Worm (Caenorhabditis elegans): Measurements from ENCODE around the gene hda-10.

The hda-10 gene

DNA sequence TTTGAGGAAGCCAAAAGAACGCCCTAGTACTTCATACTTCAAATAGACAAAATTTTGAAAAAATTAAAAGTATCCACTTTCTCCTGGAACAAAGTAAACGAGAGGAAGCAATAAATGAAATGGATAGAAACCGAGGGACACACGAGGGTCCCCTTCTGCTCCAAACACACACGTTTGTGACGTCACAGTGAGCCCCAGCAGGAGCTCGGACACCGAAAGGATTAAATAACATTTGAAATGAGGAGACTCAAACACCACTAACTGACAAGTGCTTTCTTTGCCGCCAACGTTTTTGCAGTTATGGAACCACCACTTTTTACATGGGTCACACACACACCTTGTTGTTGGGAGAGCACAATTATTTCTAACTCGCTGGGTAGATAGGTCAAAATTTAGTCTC is 21.0 kb downstream of the hda-10 start:
- TF ChIP-seq ceh-82 (tag; optimal IDR thresholded peaks at IDR 0.05) (no peak), mdl-1 (tag; optimal IDR thresholded peaks at IDR 0.05) (peak in 1 of 2 experiments; percentile 47), C34F6.9 (tag; optimal IDR thresholded peaks at IDR 0.05) (peak; percentile 19), F13H6.1 (tag; optimal IDR thresholded peaks at IDR 0.05) (peak; percentile 36), Y55F3AM.14 (GFP tag; optimal IDR thresholded peaks at IDR 0.05) (peak; percentile 29), nhr-11 (tag; optimal IDR thresholded peaks at IDR 0.05) (no peak), sma-9 (GFP tag; optimal IDR thresholded peaks at IDR 0.05) (peak; percentile 38), sma-9 (tag; optimal IDR thresholded peaks at IDR 0.05) (no peak), nhr-6 (tag; optimal IDR thresholded peaks at IDR 0.05) (no peak), lsy-2 (tag; optimal IDR thresholded peaks at IDR 0.05) (peak in 1 of 2 experiments; percentile 49), nhr-129 (tag; optimal IDR thresholded peaks at IDR 0.05) (peak; percentile 23), ztf-1 (GFP tag; conservative IDR thresholded peaks at IDR 0.05) (no peak), ztf-11 (tag; optimal IDR thresholded peaks at IDR 0.05) (no peak)

DNA sequence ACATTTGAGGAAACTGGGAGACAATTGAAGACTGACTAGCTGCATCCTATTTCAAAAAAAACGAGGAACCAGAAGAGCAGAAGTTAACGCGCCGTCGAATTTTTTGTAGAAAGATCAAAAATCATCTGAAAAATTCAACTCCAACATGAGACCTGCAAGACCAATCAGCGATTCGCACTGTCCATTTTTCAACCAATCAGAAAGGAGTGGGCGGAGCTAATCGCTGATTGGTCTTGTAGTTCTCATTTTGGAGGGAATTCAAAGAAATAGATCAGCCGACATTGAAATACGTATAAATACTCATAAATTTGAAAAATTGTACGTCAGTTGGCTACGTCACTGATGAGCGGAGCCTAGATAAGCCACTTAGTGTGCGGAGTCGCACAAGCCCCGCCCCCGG is 25.1 kb downstream of the hda-10 start:
- TF ChIP-seq mbf-1 (tag; optimal IDR thresholded peaks at IDR 0.05), result no peak
- no peak for TF ChIP-seq lin-11 (tag; optimal IDR thresholded peaks at IDR 0.05)
- TF ChIP-seq gmeb-1 (tag; optimal IDR thresholded peaks at IDR 0.05), result no peak
- no peak for TF ChIP-seq lin-39 (tag; optimal IDR thresholded peaks at IDR 0.05)
- TF ChIP-seq nhr-10 (tag; optimal IDR thresholded peaks at IDR 0.05), result no peak
- no peak for TF ChIP-seq dmd-4 (tag; optimal IDR thresholded peaks at IDR 0.05)
- no peak for TF ChIP-seq nhr-12 (tag; optimal IDR thresholded peaks at IDR 0.05)
- no peak for TF ChIP-seq nhr-129 (tag; optimal IDR thresholded peaks at IDR 0.05)
- TF ChIP-seq egl-27 (tag; optimal IDR thresholded peaks at IDR 0.05), result no peak

DNA sequence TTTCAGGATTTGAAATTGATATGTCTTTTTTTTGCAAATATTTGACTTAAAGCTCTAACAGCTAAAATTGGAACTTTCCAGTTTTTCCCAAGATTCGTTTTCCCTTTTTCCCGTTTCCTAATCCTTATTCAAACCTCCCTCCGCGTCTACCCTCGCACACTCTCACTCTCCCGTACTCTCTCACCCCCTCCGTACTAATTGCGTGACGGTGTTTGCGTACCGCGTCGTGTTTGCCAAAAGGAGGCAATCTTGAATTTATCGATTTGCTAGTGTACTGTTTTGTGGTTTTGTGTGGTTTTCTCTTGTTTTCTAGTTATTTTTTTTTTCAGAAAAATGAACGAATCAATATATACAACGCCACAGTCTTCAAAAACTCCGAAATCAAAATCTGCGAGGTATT is 26.1 kb downstream of the hda-10 start, which contains the start of gene citk-1:
Gene citk-1 (plus strand): TSS at position 323 of the 400 bp plus-strand sequence.
- TF ChIP-seq nhr-10 (tag; optimal IDR thresholded peaks at IDR 0.05) (no peak), nhr-21 (tag; optimal IDR thresholded peaks at IDR 0.05) (no peak), snpc-4 (tag; optimal IDR thresholded peaks at IDR 0.05) (peak; percentile 68), fos-1 (tag; optimal IDR thresholded peaks at IDR 0.05) (no peak), alr-1 (tag; optimal IDR thresholded peaks at IDR 0.05) (no peak), unc-39 (tag; optimal IDR thresholded peaks at IDR 0.05) (no peak), nhr-11 (tag; optimal IDR thresholded peaks at IDR 0.05) (no peak), egl-27 (tag; optimal IDR thresholded peaks at IDR 0.05) (peak; percentile 36), elt-3 (tag; optimal IDR thresholded peaks at IDR 0.05) (no peak), lin-11 (tag; optimal IDR thresholded peaks at IDR 0.05) (peak; percentile 71), sma-3 (GFP tag; optimal IDR thresholded peaks at IDR 0.05) (peak; percentile 50), C34F6.9 (tag; optimal IDR thresholded peaks at IDR 0.05) (peak; percentile 84), F13H6.1 (tag; optimal IDR thresholded peaks at IDR 0.05) (peak; percentile 63), Y55F3AM.14 (GFP tag; optimal IDR thresholded peaks at IDR 0.05) (no peak), ztf-1 (GFP tag; conservative IDR thresholded peaks at IDR 0.05) (no peak), nhr-129 (tag; optimal IDR thresholded peaks at IDR 0.05) (peak; percentile 87), lsy-2 (tag; optimal IDR thresholded peaks at IDR 0.05) (peak in 1 of 2 experiments; percentile 52), unc-55 (GFP tag; optimal IDR thresholded peaks at IDR 0.05) (peak; percentile 92), aly-2 (tag; optimal IDR thresholded peaks at IDR 0.05) (no peak), mab-5 (tag; optimal IDR thresholded peaks at IDR 0.05) (peak; percentile 46), blmp-1 (tag; optimal IDR thresholded peaks at IDR 0.05; ENCODE audit: insufficient read depth) (peak; percentile 37), sma-9 (GFP tag; optimal IDR thresholded peaks at IDR 0.05) (peak; percentile 56), sma-9 (tag; optimal IDR thresholded peaks at IDR 0.05) (no peak), gmeb-1 (tag; optimal IDR thresholded peaks at IDR 0.05) (peak; percentile 97)

DNA sequence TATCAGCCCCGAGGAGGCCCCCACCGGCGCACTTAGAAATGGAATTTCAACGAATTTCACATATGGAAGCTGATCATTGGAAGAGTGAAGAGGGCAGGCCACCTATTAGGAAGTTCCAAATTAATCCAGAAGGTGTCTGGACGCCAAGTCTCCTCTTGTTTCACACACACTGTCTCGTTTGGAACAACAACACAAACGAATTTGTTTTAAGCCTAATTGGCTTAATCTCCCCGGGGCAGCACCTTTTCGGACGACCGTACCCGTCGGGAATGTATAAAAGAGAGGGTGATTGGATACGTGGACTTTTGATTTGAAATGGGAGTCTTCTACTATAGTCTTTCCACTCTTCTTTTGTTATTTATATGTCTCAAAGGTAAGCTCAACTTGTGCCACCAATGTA is 33.5 kb downstream of the hda-10 start, which contains the start of gene mltn-3:
Gene mltn-3 (plus strand): TSS at position 301 of the 400 bp plus-strand sequence.
- TF ChIP-seq skn-1 (tag; optimal IDR thresholded peaks at IDR 0.05) (no peak), Y55F3AM.14 (GFP tag; optimal IDR thresholded peaks at IDR 0.05) (no peak), sem-4 (tag; optimal IDR thresholded peaks at IDR 0.05) (no peak), lin-11 (tag; optimal IDR thresholded peaks at IDR 0.05) (no peak), elt-1 (tag; optimal IDR thresholded peaks at IDR 0.05) (no peak)

DNA sequence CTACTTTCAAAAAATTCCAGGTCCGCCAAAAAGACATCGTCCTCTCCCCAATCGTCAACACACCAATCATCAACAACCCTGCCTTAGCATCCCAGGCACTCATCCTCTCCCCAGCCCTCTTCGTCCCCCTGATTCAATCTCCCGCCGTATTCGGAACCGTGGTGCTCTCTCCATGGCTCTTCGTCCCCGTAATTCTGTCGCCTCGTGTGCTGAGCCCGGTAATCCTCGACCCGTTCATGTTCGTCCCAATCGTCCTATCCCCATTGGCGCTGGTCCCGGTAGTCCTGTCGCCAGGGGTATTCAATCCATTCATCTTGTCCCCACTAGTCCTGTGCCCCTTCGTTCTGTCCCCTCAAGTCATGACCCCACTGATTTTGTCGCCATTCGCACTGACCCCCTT is 36.6 kb downstream of the hda-10 start:
- TF ChIP-seq blmp-1 (tag; optimal IDR thresholded peaks at IDR 0.05; ENCODE audit: insufficient read depth) (no peak), nhr-11 (tag; optimal IDR thresholded peaks at IDR 0.05) (no peak), Y55F3AM.14 (GFP tag; optimal IDR thresholded peaks at IDR 0.05) (no peak), aly-2 (tag; optimal IDR thresholded peaks at IDR 0.05) (no peak), C34F6.9 (tag; optimal IDR thresholded peaks at IDR 0.05) (no peak), nhr-10 (tag; optimal IDR thresholded peaks at IDR 0.05) (no peak), mbf-1 (tag; optimal IDR thresholded peaks at IDR 0.05) (no peak), lsy-2 (tag; optimal IDR thresholded peaks at IDR 0.05) (no peak), lin-11 (tag; optimal IDR thresholded peaks at IDR 0.05) (no peak), alr-1 (tag; optimal IDR thresholded peaks at IDR 0.05) (no peak), nhr-21 (tag; optimal IDR thresholded peaks at IDR 0.05) (no peak), ama-1 (optimal IDR thresholded peaks at IDR 0.05) (no peak), elt-3 (tag; optimal IDR thresholded peaks at IDR 0.05) (no peak), gmeb-1 (tag; optimal IDR thresholded peaks at IDR 0.05) (no peak), zag-1 (tag; optimal IDR thresholded peaks at IDR 0.05) (no peak), mab-5 (tag; optimal IDR thresholded peaks at IDR 0.05) (no peak), ztf-11 (tag; optimal IDR thresholded peaks at IDR 0.05) (no peak), peb-1 (tag; optimal IDR thresholded peaks at IDR 0.05) (no peak), crh-2 (tag; optimal IDR thresholded peaks at IDR 0.05) (no peak)
